ENCODE assay signal across 2 worm cellular contexts in the genomic region with DNA sequence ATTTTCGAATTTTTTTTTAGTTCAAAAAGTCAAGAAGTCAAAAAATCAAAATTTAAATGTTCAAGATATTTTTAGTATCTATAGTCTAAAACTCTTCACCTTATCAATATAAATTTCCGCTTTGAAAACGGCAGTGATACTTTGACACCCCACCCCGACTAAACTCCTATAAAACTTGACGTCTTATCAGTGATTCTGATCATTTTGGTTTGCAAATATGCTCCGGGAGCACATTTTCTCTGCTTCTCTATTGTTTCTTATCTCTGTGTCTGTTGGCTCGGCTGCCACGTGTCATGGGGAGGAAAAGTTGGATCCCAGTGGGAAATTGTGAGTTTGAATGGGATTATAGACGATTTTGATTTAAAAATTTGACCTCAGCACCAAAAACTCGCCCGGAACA.
A peak's percentile ranks its signal among the peaks of the same experiment; 100 is the strongest.
TF ChIP-seq lines count a peak whose summit lies in the region.

A gene (plus strand): TSS at position 198 of the 400 bp plus-strand sequence.

TF ChIP-seq in whole organism, L1 larva, 84 proteins besides CTCF, POLR2A, EP300 and RAD21 (continued from another document):
- no peak for TF ChIP-seq efl-1 (optimal IDR thresholded peaks at IDR 0.05; lab: Kevin White, UChicago)
- TF ChIP-seq efl-1 (GFP tag; optimal IDR thresholded peaks at IDR 0.05 in 1 of 2; lab: Kevin White, UChicago), result peak in 1 of 2 experiments; percentile 79
- no peak for TF ChIP-seq ceh-82 (tag; optimal IDR thresholded peaks at IDR 0.05; lab: Kevin White, UChicago)

TF ChIP-seq in whole organism, L4 larva, 104 proteins besides CTCF, POLR2A, EP300 and RAD21 (continued from another document):
- TF ChIP-seq pha-4 (GFP tag; IDR thresholded peaks at IDR 0.05; lab: Robert Waterston, UW) (0 out of 2 replicates have a peak, but pooled peaks have one; percentile 24), pha-4 (tag; optimal IDR thresholded peaks at IDR 0.05; lab: Kevin White, UChicago) (no peak), lin-38 (GFP tag; IDR thresholded peaks at IDR 0.05; lab: Robert Waterston, UW) (no peak), daf-12 (tag; optimal IDR thresholded peaks at IDR 0.05; lab: Kevin White, UChicago) (no peak), T26A8.4 (GFP tag; IDR thresholded peaks at IDR 0.05; lab: Robert Waterston, UW) (no peak), ceh-82 (tag; optimal IDR thresholded peaks at IDR 0.05; lab: Kevin White, UChicago) (no peak), nhr-41 (GFP tag; IDR thresholded peaks at IDR 0.05; lab: Robert Waterston, UW) (peak; percentile 59; the same call in 1 of the 2 replicates), ztf-11 (tag; optimal IDR thresholded peaks at IDR 0.05; lab: Kevin White, UChicago) (no peak), hlh-30 (tag; optimal IDR thresholded peaks at IDR 0.05; lab: Kevin White, UChicago; ENCODE audit: insufficient read depth) (peak; percentile 32), lin-1 (GFP tag; IDR thresholded peaks at IDR 0.05; lab: Robert Waterston, UW) (peak; percentile 74), hlh-11 (tag; optimal IDR thresholded peaks at IDR 0.05; lab: Kevin White, UChicago) (peak; percentile 82), daf-19 (GFP tag; conservative IDR thresholded peaks at IDR 0.05; lab: Robert Waterston, UW) (no peak), zag-1 (tag; optimal IDR thresholded peaks at IDR 0.05; lab: Kevin White, UChicago) (no peak), ctbp-1 (GFP tag; IDR thresholded peaks at IDR 0.05; lab: Robert Waterston, UW) (no peak), dve-1 (tag; optimal IDR thresholded peaks at IDR 0.05; lab: Kevin White, UChicago; ENCODE audit: insufficient read depth) (peak; percentile 93), zip-2 (tag; optimal IDR thresholded peaks at IDR 0.05; lab: Kevin White, UChicago) (no peak), F44E2.7 (GFP tag; IDR thresholded peaks at IDR 0.05; lab: Robert Waterston, UW) (no peak), nhr-102 (tag; optimal IDR thresholded peaks at IDR 0.05; lab: Kevin White, UChicago) (peak; percentile 36)
